Fruit fly (Drosophila melanogaster): Measurements from ENCODE around the gene CG15395.

CG15395 gene

dm6 chr2L:2628760-2629159 is 19.0 kb downstream of the CG15395 start:
- no peak for TF ChIP-seq CG17801 (GFP tag; optimal IDR thresholded peaks at IDR 0.05; ENCODE audit: partially characterized antibody)

- TF ChIP-seq CG17801 (GFP tag; optimal IDR thresholded peaks at IDR 0.05; ENCODE audit: partially characterized antibody), result no peak
These were observed 26.7 kb downstream of the CG15395 start for dm6 chr2L:2636326-2637001.

dm6 chr2L:2637002-2637377 is 27.2 kb downstream of the CG15395 start:
- TF ChIP-seq CG17801 (GFP tag; optimal IDR thresholded peaks at IDR 0.05; ENCODE audit: partially characterized antibody), result no peak

dm6 chr2L:2647620-2648019 is 37.8 kb downstream of the CG15395 start, which contains the start of the genes CG9962 and CG43851:
CG9962 (minus strand) TSS chr2L:2647720.
CG43851 (plus strand) TSS chr2L:2647886.
- TF ChIP-seq CG17801 (GFP tag; optimal IDR thresholded peaks at IDR 0.05; ENCODE audit: partially characterized antibody), result no peak

- TF ChIP-seq CG17801 (GFP tag; optimal IDR thresholded peaks at IDR 0.05; ENCODE audit: partially characterized antibody), result no peak
These were observed 42.5 kb downstream of the CG15395 start, which contains the start of gene CG33125 for dm6 chr2L:2652314-2652713. CG33125 (minus strand) TSS chr2L:2652414.

- no peak for TF ChIP-seq CG17801 (GFP tag; optimal IDR thresholded peaks at IDR 0.05; ENCODE audit: partially characterized antibody)
These were observed 43.0 kb downstream of the CG15395 start, which contains the start of gene Prosbeta4R1 for dm6 chr2L:2652746-2653145. Prosbeta4R1 (plus strand) TSS chr2L:2653046.

- no peak for TF ChIP-seq CG17801 (GFP tag; optimal IDR thresholded peaks at IDR 0.05; ENCODE audit: partially characterized antibody)
These were observed 44.0 kb downstream of the CG15395 start, which contains the start of gene Or23a for dm6 chr2L:2653749-2654148. Or23a (plus strand) TSS chr2L:2654049.

dm6 chr2L:2655094-2655493 is 45.3 kb downstream of the CG15395 start, which contains the start of gene Prosbeta4R2:
Prosbeta4R2 (plus strand) TSS chr2L:2655394.
- TF ChIP-seq CG17801 (GFP tag; optimal IDR thresholded peaks at IDR 0.05; ENCODE audit: partially characterized antibody), result no peak

Data from ovary, adult (tissue).